Worm (Caenorhabditis elegans): Measurements from ENCODE around the gene abu-8.

The abu-8 gene

DNA sequence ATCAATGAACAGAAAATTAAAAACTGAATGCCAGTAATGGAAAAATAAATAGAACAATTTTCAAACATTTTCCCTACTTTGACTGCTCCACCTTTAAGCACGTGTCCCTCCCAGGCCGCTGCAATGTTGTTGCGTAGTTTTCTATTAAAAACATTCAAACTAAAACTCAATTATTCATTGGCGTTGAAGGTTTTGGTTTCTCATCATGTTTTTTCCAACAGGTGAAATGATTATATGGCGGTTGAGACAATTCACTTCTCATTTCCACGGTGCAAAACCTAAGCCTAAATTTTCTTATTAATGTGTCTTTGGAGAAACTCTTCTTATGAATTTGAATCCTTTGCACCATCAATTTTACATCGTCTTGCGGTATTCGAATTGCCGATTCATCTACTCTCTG lies 43.5 kb downstream of the abu-8 start, which contains the start of gene srh-130:
srh-130 (plus strand) TSS at position 301 of the 400 bp plus-strand sequence.
- no peak for TF ChIP-seq ceh-9 (tag; optimal IDR thresholded peaks at IDR 0.05)
- TF ChIP-seq hlh-6 (tag; optimal IDR thresholded peaks at IDR 0.05), result no peak
- no peak for TF ChIP-seq ceh-45 (GFP tag; IDR thresholded peaks at IDR 0.05)
- no peak for TF ChIP-seq ceh-34 (tag; optimal IDR thresholded peaks at IDR 0.05)
- TF ChIP-seq syd-9 (tag; optimal IDR thresholded peaks at IDR 0.05), result no peak
- TF ChIP-seq zip-5 (tag; optimal IDR thresholded peaks at IDR 0.05), result no peak
- TF ChIP-seq ets-4 (tag; optimal IDR thresholded peaks at IDR 0.05), result no peak
- TF ChIP-seq K09A11.1 (tag; optimal IDR thresholded peaks at IDR 0.05; ENCODE audit: insufficient read depth), result no peak
- TF ChIP-seq nfya-1 (tag; optimal IDR thresholded peaks at IDR 0.05), result no peak
- TF ChIP-seq unc-3 (GFP tag; conservative IDR thresholded peaks at IDR 0.05), result no peak
- no peak for TF ChIP-seq unc-3 (tag; optimal IDR thresholded peaks at IDR 0.05)

DNA sequence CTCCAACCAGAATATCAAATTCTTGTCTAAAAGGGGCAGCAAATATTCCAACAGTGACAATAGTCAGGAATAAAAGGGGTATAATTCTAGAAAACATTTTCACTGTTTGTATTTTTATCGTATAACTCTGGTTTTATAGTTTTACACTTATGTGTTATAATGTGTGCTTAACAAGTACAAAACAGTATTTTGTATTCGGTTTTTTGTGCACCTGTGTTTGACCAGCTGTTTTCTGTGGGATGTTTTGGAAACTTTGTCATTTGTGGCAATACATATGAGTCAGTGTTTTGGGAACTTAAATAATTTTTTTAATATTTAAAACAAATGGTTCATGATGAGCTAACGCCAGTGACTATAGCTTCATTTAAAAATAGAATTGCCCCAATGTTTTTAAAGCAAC lies 48.0 kb downstream of the abu-8 start, which contains the start of gene F14F9.6:
F14F9.6 (minus strand) TSS at position 101 of the 400 bp plus-strand sequence.
- TF ChIP-seq hlh-8 (tag; optimal IDR thresholded peaks at IDR 0.05) (no peak), C38D4.7 (GFP tag; optimal IDR thresholded peaks at IDR 0.05) (no peak), pat-9 (tag; optimal IDR thresholded peaks at IDR 0.05) (no peak), hlh-30 (tag; optimal IDR thresholded peaks at IDR 0.05; ENCODE audit: insufficient read depth) (no peak), ztf-16 (tag; optimal IDR thresholded peaks at IDR 0.05) (no peak), F13H6.1 (tag; optimal IDR thresholded peaks at IDR 0.05) (no peak), sox-4 (tag; optimal IDR thresholded peaks at IDR 0.05) (no peak), dve-1 (tag; optimal IDR thresholded peaks at IDR 0.05) (no peak), lin-11 (tag; optimal IDR thresholded peaks at IDR 0.05) (no peak), zip-5 (tag; optimal IDR thresholded peaks at IDR 0.05) (no peak), elt-4 (tag; optimal IDR thresholded peaks at IDR 0.05) (no peak), ceh-22 (tag; optimal IDR thresholded peaks at IDR 0.05) (no peak), ttx-3 (tag; optimal IDR thresholded peaks at IDR 0.05) (no peak), elt-2 (tag; optimal IDR thresholded peaks at IDR 0.05) (no peak), ceh-19 (GFP tag; optimal IDR thresholded peaks at IDR 0.05) (no peak), syd-9 (tag; optimal IDR thresholded peaks at IDR 0.05) (no peak), ceh-30 (tag; optimal IDR thresholded peaks at IDR 0.05) (no peak), unc-3 (GFP tag; conservative IDR thresholded peaks at IDR 0.05) (no peak), unc-3 (tag; optimal IDR thresholded peaks at IDR 0.05) (no peak), unc-86 (tag; optimal IDR thresholded peaks at IDR 0.05) (no peak), madf-2 (tag; optimal IDR thresholded peaks at IDR 0.05) (no peak)

DNA sequence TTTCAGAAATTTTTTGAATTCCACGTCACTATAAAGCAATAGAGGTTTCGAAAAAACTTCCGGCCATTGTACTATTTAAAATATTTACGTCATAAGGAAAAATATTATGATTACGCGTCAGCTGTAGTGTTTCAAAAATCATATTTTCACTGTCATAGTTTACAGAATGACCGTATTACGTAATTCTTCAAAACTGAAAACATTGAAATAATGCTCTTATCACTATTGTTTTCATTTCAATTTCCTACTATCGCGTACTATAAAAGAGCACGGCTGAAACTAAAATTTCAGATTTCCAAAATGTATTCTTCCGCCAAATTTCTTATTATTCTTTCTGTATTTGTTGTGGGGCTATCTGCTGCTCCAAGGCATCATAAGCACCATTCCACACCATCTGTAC lies 49.9 kb downstream of the abu-8 start, which contains the start of gene F14F9.2:
F14F9.2 (plus strand) TSS at position 301 of the 400 bp plus-strand sequence.
- TF ChIP-seq che-1 (tag; optimal IDR thresholded peaks at IDR 0.05), result no peak
- no peak for TF ChIP-seq tbx-7 (tag; optimal IDR thresholded peaks at IDR 0.05)
- TF ChIP-seq eyg-1 (tag; optimal IDR thresholded peaks at IDR 0.05), result no peak
- TF ChIP-seq npax-4 (tag; optimal IDR thresholded peaks at IDR 0.05), result no peak
- TF ChIP-seq ref-2 (tag; optimal IDR thresholded peaks at IDR 0.05), result no peak
- no peak for TF ChIP-seq unc-86 (tag; optimal IDR thresholded peaks at IDR 0.05)
- TF ChIP-seq elt-4 (tag; optimal IDR thresholded peaks at IDR 0.05), result no peak
- TF ChIP-seq sox-4 (tag; optimal IDR thresholded peaks at IDR 0.05), result no peak
- no peak for TF ChIP-seq C38D4.7 (GFP tag; optimal IDR thresholded peaks at IDR 0.05)
- TF ChIP-seq hlh-15 (tag; optimal IDR thresholded peaks at IDR 0.05), result no peak
- no peak for TF ChIP-seq K09A11.1 (tag; optimal IDR thresholded peaks at IDR 0.05; ENCODE audit: insufficient read depth)
- TF ChIP-seq T23F11.4 (GFP tag; optimal IDR thresholded peaks at IDR 0.05), result no peak
- no peak for TF ChIP-seq hlh-30 (tag; optimal IDR thresholded peaks at IDR 0.05; ENCODE audit: insufficient read depth)
- no peak for TF ChIP-seq K02D7.2 (tag; optimal IDR thresholded peaks at IDR 0.05)
- TF ChIP-seq elt-2 (tag; optimal IDR thresholded peaks at IDR 0.05), result no peak
- TF ChIP-seq nfya-1 (tag; optimal IDR thresholded peaks at IDR 0.05), result no peak
- no peak for TF ChIP-seq gmeb-2 (tag; optimal IDR thresholded peaks at IDR 0.05)
- no peak for TF ChIP-seq ceh-6 (GFP tag; optimal IDR thresholded peaks at IDR 0.05)
- TF ChIP-seq sdc-2 (tag; optimal IDR thresholded peaks at IDR 0.05), result no peak
